Worm (Caenorhabditis elegans) whole organism, L3 larva: Measurements from ENCODE around the gene Y24D9A.7.

Experiments
- egl-27 ChIP-seq: sonication (generic microtip); optimal IDR thresholded peaks from 4 replicates; lab custom pipeline; 2017; ENCODE audit warnings: missing biosample characterization, missing genetic modification reagents, missing genetic modification characterization
- jun-1 ChIP-seq: fragments of 150-350 bp; optimal IDR thresholded peaks from 2 replicates; lab custom pipeline; 2014; ENCODE audit warnings: missing biosample characterization, missing genetic modification reagents, missing genetic modification characterization
- lin-15B ChIP-seq: fragments of 150-350 bp; optimal IDR thresholded peaks from 2 replicates; lab custom pipeline; 2014; ENCODE audit warnings: missing biosample characterization, missing genetic modification characterization
- nhr-12 ChIP-seq: fragments of 150-350 bp; optimal IDR thresholded peaks from 2 replicates; lab custom pipeline; 2014; ENCODE audit warnings: missing biosample characterization, missing genetic modification characterization
- nhr-25 ChIP-seq: sonication (generic microtip); optimal IDR thresholded peaks from 2 replicates; lab custom pipeline; 2017; ENCODE audit warnings: missing biosample characterization, missing genetic modification characterization
- pha-4 ChIP-seq: fragments of 150-350 bp; optimal IDR thresholded peaks from 2 replicates; lab custom pipeline; 2014; ENCODE audit warnings: missing biosample characterization, missing genetic modification reagents, missing genetic modification characterization
- skn-1 ChIP-seq: fragments of 150-350 bp; optimal IDR thresholded peaks from 2 replicates; lab custom pipeline; 2014; ENCODE audit warnings: missing biosample characterization, missing genetic modification characterization
- unc-62 ChIP-seq: fragments of 150-350 bp; sonication (generic microtip); optimal IDR thresholded peaks from 4 replicates; lab custom pipeline; 2014; ENCODE audit warnings: missing biosample characterization, missing genetic modification reagents, missing genetic modification characterization

ce11 chrIV:4359653-4360052 is 45.3 kb downstream of the Y24D9A.7 start, which contains the start of gene F55F10.3:
- TF ChIP-seq jun-1 (tag; lab: Kevin White, UChicago) (no peak), egl-27 (tag; lab: Kevin White, UChicago) (no peak), pha-4 (no peak), nhr-25 (tag; lab: Kevin White, UChicago) (no peak), unc-62 (no peak), nhr-12 (no peak), skn-1 (tag; lab: Kevin White, UChicago) (no peak), lin-15B (no peak)
